Fruit fly (Drosophila melanogaster) whole organism, embryonic: Measurements from ENCODE around the gene Srg3.

Experiments
- Asciz ChIP-seq: fragments of 200-800 bp; sonication (Bioruptor generic); optimal IDR thresholded peaks from 2 replicates; lab custom pipeline; 2017; ENCODE audit warnings: missing biosample characterization, mild to moderate bottlenecking, missing genetic modification characterization, missing genetic modification reagents
- Blimp-1 ChIP-seq: fragments of 200-800 bp; sonication (Bioruptor generic); optimal IDR thresholded peaks from 3 replicates; lab custom pipeline; 2018; ENCODE audit warnings: missing biosample characterization, missing genetic modification characterization, mild to moderate bottlenecking, moderate library complexity, missing genetic modification reagents
- CG10147 ChIP-seq: fragments of 200-800 bp; sonication (Bioruptor generic); optimal IDR thresholded peaks from 2 replicates; lab custom pipeline; 2019; ENCODE audit warnings: missing biosample characterization, mild to moderate bottlenecking, missing genetic modification characterization, moderate library complexity
- CG10209 ChIP-seq: fragments of 200-800 bp; sonication (Bioruptor generic); optimal IDR thresholded peaks from 3 replicates; lab custom pipeline; 2017; ENCODE audit warnings: missing biosample characterization, mild to moderate bottlenecking, missing genetic modification characterization, missing genetic modification reagents
- CG15269 ChIP-seq: fragments of 200-800 bp; sonication (Bioruptor generic); optimal IDR thresholded peaks from 2 replicates; lab custom pipeline; 2018; ENCODE audit warnings: missing biosample characterization, mild to moderate bottlenecking, missing genetic modification characterization, moderate library complexity
- CG17385 ChIP-seq: fragments of 200-800 bp; sonication (Bioruptor generic); optimal IDR thresholded peaks from 3 replicates; lab custom pipeline; 2018; ENCODE audit warnings: missing biosample characterization, mild to moderate bottlenecking, missing genetic modification characterization
- CG17802 ChIP-seq: fragments of 200-800 bp; sonication (Bioruptor generic); optimal IDR thresholded peaks from 2 replicates; lab custom pipeline; 2018; ENCODE audit warnings: missing biosample characterization, mild to moderate bottlenecking, missing genetic modification characterization, moderate library complexity
- CG1792 ChIP-seq: fragments of 200-800 bp; sonication (Bioruptor generic); optimal IDR thresholded peaks from 2 replicates; lab custom pipeline; 2016; ENCODE audit warnings: missing biosample characterization, missing genetic modification characterization
- CG2116 ChIP-seq: fragments of 200-800 bp; sonication (Bioruptor generic); optimal IDR thresholded peaks from 3 replicates; lab custom pipeline; 2018; ENCODE audit warnings: missing biosample characterization, mild to moderate bottlenecking, missing genetic modification characterization
- CG2199 ChIP-seq: fragments of 200-800 bp; sonication (Bioruptor generic); IDR thresholded peaks from 3 replicates; pipeline ENCODE4 v1.3.6; 2022; ENCODE audit warnings: missing biosample characterization, missing genetic modification characterization
- CG3163 ChIP-seq: fragments of 200-800 bp; sonication (Bioruptor generic); optimal IDR thresholded peaks from 3 replicates; lab custom pipeline; 2016; ENCODE audit warnings: missing biosample characterization, missing genetic modification characterization
- CG33213 ChIP-seq: fragments of 200-800 bp; sonication (Bioruptor generic); optimal IDR thresholded peaks from 3 replicates; lab custom pipeline; 2016; ENCODE audit warnings: missing biosample characterization, missing genetic modification characterization
- CG43689 ChIP-seq: fragments of 200-800 bp; sonication (Bioruptor generic); IDR thresholded peaks from 2 replicates; pipeline ENCODE4 v1.3.6; 2022; ENCODE audit warnings: missing biosample characterization, missing genetic modification characterization
- CG4617 ChIP-seq: fragments of 200-800 bp; sonication (Bioruptor generic); optimal IDR thresholded peaks from 3 replicates; lab custom pipeline; 2016; ENCODE audit warnings: missing biosample characterization, missing genetic modification characterization, borderline replicate concordance
- CG5180 ChIP-seq: fragments of 200-800 bp; sonication (Bioruptor generic); optimal IDR thresholded peaks from 3 replicates; lab custom pipeline; 2017; ENCODE audit warnings: missing biosample characterization, missing genetic modification characterization, mild to moderate bottlenecking, moderate library complexity, missing genetic modification reagents
- CG6791 ChIP-seq: fragments of 200-800 bp; sonication (Bioruptor generic); IDR thresholded peaks from 3 replicates; pipeline ENCODE4 v1.3.6; 2022; ENCODE audit warnings: missing biosample characterization, missing genetic modification characterization; ENCODE audit not compliant: partially characterized antibody
- CG7963 ChIP-seq: fragments of 200-800 bp; sonication (Bioruptor generic); IDR thresholded peaks from 3 replicates; pipeline ENCODE4 v1.3.6; 2022; ENCODE audit warnings: missing biosample characterization, missing genetic modification characterization; ENCODE audit not compliant: partially characterized antibody
- CG9215 ChIP-seq: fragments of 200-800 bp; sonication (Bioruptor generic); IDR thresholded peaks from 2 replicates; pipeline ENCODE4 v1.3.6; 2022; ENCODE audit warnings: missing biosample characterization, missing genetic modification characterization
- CoRest ChIP-seq: fragments of 200-800 bp; sonication (Bioruptor generic); optimal IDR thresholded peaks from 3 replicates; lab custom pipeline; 2018; ENCODE audit warnings: missing biosample characterization, mild to moderate bottlenecking, missing genetic modification characterization, moderate library complexity
- Ets65A ChIP-seq: fragments of 200-800 bp; sonication (Bioruptor generic); peaks from one replicate; lab custom pipeline; 2016; ENCODE audit warnings: missing biosample characterization, missing genetic modification characterization
- HLH54F ChIP-seq: fragments of 200-800 bp; sonication (Bioruptor generic); optimal IDR thresholded peaks from 3 replicates; lab custom pipeline; 2016; ENCODE audit warnings: missing biosample characterization, missing genetic modification characterization
- Hmr ChIP-seq: fragments of 200-800 bp; sonication (Bioruptor generic); optimal IDR thresholded peaks from 3 replicates; lab custom pipeline; 2017; ENCODE audit warnings: mild to moderate bottlenecking, missing biosample characterization, missing genetic modification reagents, missing genetic modification characterization
- MBD-R2 ChIP-seq: fragments of 200-800 bp; sonication (Bioruptor generic); IDR thresholded peaks from 2 replicates; pipeline ENCODE4 v1.3.6; 2022; ENCODE audit warnings: missing biosample characterization, missing genetic modification characterization
- MESR4 ChIP-seq: fragments of 200-800 bp; sonication (Bioruptor generic); optimal IDR thresholded peaks from 2 replicates; lab custom pipeline; 2018; ENCODE audit warnings: missing biosample characterization, mild to moderate bottlenecking, missing genetic modification characterization, moderate library complexity
- Mad ChIP-seq: fragments of 200-800 bp; sonication (Bioruptor generic); optimal IDR thresholded peaks from 2 replicates; lab custom pipeline; 2016; ENCODE audit warnings: missing biosample characterization, missing genetic modification characterization
- Sox100B ChIP-seq: fragments of 200-800 bp; sonication (Bioruptor generic); optimal IDR thresholded peaks from 3 replicates; lab custom pipeline; 2018; ENCODE audit warnings: missing biosample characterization, mild to moderate bottlenecking, missing genetic modification characterization
- TFAM ChIP-seq: fragments of 200-800 bp; sonication (Bioruptor generic); optimal IDR thresholded peaks from 2 replicates; lab custom pipeline; 2017; ENCODE audit warnings: missing biosample characterization, missing genetic modification characterization, inconsistent platforms
- Trl ChIP-seq, 3 experiments: fragments of >200 bp in 2 of 3; fragments of 200-800 bp in 1 of 3; sonication (Bioruptor generic) in 1 of 3; optimal IDR thresholded peaks; 2 replicates in 1 of 3; 3 replicates in 2 of 3; lab custom pipeline; 2016 to 2017; ENCODE audit warnings: missing biosample characterization in 1 of 3, missing genetic modification characterization in 1 of 3
- bab2 ChIP-seq: fragments of 200-800 bp; sonication (Bioruptor generic); optimal IDR thresholded peaks from 2 replicates; lab custom pipeline; 2016; ENCODE audit warnings: missing biosample characterization, missing genetic modification characterization
- cas ChIP-seq: fragments of 200-800 bp; sonication (Bioruptor generic); IDR thresholded peaks from 2 replicates; pipeline ENCODE4 v1.3.6; 2022; ENCODE audit warnings: missing biosample characterization, missing genetic modification characterization
- dati ChIP-seq: fragments of 200-800 bp; sonication (Bioruptor generic); IDR thresholded peaks from 2 replicates; pipeline ENCODE4 v1.3.6; 2022; ENCODE audit warnings: missing biosample characterization, missing genetic modification characterization
- eyg ChIP-seq: fragments of 200-800 bp; sonication (Bioruptor generic); optimal IDR thresholded peaks from 3 replicates; lab custom pipeline; 2016; ENCODE audit warnings: missing biosample characterization, missing genetic modification characterization
- hb ChIP-seq: fragments of 200-800 bp; sonication (Bioruptor generic); IDR thresholded peaks from 3 replicates; pipeline ENCODE4 v1.3.6; 2022; ENCODE audit warnings: missing biosample characterization, missing genetic modification characterization; ENCODE audit not compliant: partially characterized antibody
- klu ChIP-seq: fragments of 200-800 bp; sonication (Bioruptor generic); IDR thresholded peaks from 2 replicates; pipeline ENCODE4 v1.3.6; 2022; ENCODE audit warnings: missing biosample characterization, missing genetic modification characterization
- kni ChIP-seq: fragments of 200-800 bp; sonication (Bioruptor generic); optimal IDR thresholded peaks from 3 replicates; lab custom pipeline; 2017; ENCODE audit warnings: mild to moderate bottlenecking, missing biosample characterization, missing genetic modification reagents, missing genetic modification characterization
- lola ChIP-seq, 3 experiments: fragments of >200 bp in 2 of 3; fragments of 200-800 bp in 1 of 3; sonication (Bioruptor generic) in 1 of 3; optimal IDR thresholded peaks; 2 replicates each; lab custom pipeline; 2017 to 2019; ENCODE audit warnings: missing biosample characterization in 3 of 3, missing genetic modification characterization in 3 of 3, mild to moderate bottlenecking in 1 of 3, moderate library complexity in 1 of 3
- nerfin-1 ChIP-seq: fragments of 200-800 bp; sonication (Bioruptor generic); optimal IDR thresholded peaks from 3 replicates; lab custom pipeline; 2019; ENCODE audit warnings: missing biosample characterization, mild to moderate bottlenecking, missing genetic modification characterization, moderate library complexity
- oc ChIP-seq: fragments of 200-800 bp; sonication (Bioruptor generic); optimal IDR thresholded peaks from 2 replicates; lab custom pipeline; 2018; ENCODE audit warnings: missing biosample characterization, mild to moderate bottlenecking, missing genetic modification characterization, moderate library complexity
- odd ChIP-seq: fragments of 200-800 bp; sonication (Bioruptor generic); optimal IDR thresholded peaks from 2 replicates; lab custom pipeline; 2017; ENCODE audit warnings: missing biosample characterization, mild to moderate bottlenecking, missing genetic modification characterization
- psq ChIP-seq: fragments of 200-800 bp; sonication (Bioruptor generic); optimal IDR thresholded peaks from 2 replicates; lab custom pipeline; 2017; ENCODE audit warnings: missing biosample characterization, missing genetic modification characterization
- repo ChIP-seq: fragments of 200-800 bp; sonication (Bioruptor generic); optimal IDR thresholded peaks from 2 replicates; lab custom pipeline; 2016; ENCODE audit warnings: missing biosample characterization, missing genetic modification characterization
- slou ChIP-seq: fragments of 200-800 bp; sonication (Bioruptor generic); optimal IDR thresholded peaks from 3 replicates; lab custom pipeline; 2016; ENCODE audit warnings: missing biosample characterization, missing genetic modification characterization
- stc ChIP-seq: fragments of 200-800 bp; sonication (Bioruptor generic); IDR thresholded peaks from 2 replicates; pipeline ENCODE4 v1.3.6; 2022; ENCODE audit warnings: missing biosample characterization, missing genetic modification characterization
- trh ChIP-seq: fragments of 200-800 bp; sonication (Bioruptor generic); optimal IDR thresholded peaks from 2 replicates; lab custom pipeline; 2016; ENCODE audit warnings: missing biosample characterization, missing genetic modification characterization
- unc-4 ChIP-seq: fragments of 200-800 bp; sonication (Bioruptor generic); IDR thresholded peaks from 2 replicates; pipeline ENCODE4 v1.3.6; 2022; ENCODE audit warnings: missing biosample characterization, missing genetic modification characterization; ENCODE audit not compliant: partially characterized antibody
- vvl ChIP-seq: fragments of 200-800 bp; sonication (Bioruptor generic); IDR thresholded peaks from 2 replicates; pipeline ENCODE4 v1.3.6; 2022; ENCODE audit warnings: missing biosample characterization, missing genetic modification characterization
- z ChIP-seq: fragments of 200-800 bp; sonication (Bioruptor generic); IDR thresholded peaks from 3 replicates; pipeline ENCODE4 v1.3.6; 2022; ENCODE audit warnings: missing biosample characterization, missing genetic modification characterization
- zf30C ChIP-seq: fragments of 200-800 bp; sonication (Bioruptor generic); optimal IDR thresholded peaks from 3 replicates; lab custom pipeline; 2018; ENCODE audit warnings: missing biosample characterization, mild to moderate bottlenecking, missing genetic modification characterization

The Srg3 gene

DNA sequence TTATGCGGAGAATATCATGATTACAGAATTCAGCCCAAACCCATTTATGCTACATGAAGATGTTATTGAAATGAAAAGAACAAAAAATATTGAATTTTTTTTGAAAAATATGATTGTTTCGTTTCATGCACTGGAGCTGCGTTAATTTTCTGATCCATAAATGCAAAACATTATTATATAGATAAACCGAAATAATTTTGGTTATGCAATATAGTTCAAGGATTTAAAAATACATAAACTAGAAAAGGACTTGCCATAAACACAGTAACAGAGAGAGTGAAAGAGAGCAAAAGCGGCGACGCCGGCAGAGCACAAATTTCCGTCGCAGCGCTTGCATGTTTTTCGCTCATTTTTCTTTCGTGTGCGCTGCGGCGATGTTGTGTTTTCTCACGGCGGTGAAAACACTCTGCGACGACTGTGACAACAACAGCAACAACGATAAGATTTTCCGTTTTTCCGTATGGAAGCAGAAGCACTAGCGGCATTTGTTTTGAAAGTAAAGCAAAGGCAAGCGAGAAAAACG, 19.3 kb downstream of the Srg3 start (continued):
- peak; percentile 94 for TF ChIP-seq Sox100B (GFP tag; lab: Kevin White, UChicago)
- peak; percentile 43 to 96 for TF ChIP-seq Trl (optimal IDR thresholded peaks at IDR 0.05; lab: Kevin White, UChicago)
- peak; percentile 80 for TF ChIP-seq Trl (GFP tag; optimal IDR thresholded peaks at IDR 0.05; lab: Kevin White, UChicago)
- TF ChIP-seq CG7963 (GFP tag; lab: Robert Waterston, UW), result no peak
- peak; percentile 52 for TF ChIP-seq CG2116
- peak; percentile 92 for TF ChIP-seq CoRest (tag; lab: Kevin White, UChicago)
- TF ChIP-seq kni (GFP tag; lab: Kevin White, UChicago), result peak; percentile 31
- TF ChIP-seq CG15269, result peak; percentile 90
- TF ChIP-seq slou (GFP tag; lab: Kevin White, UChicago), result no peak
- TF ChIP-seq CG43689 (GFP tag; lab: Robert Waterston, UW), result no peak
- TF ChIP-seq z (GFP tag; lab: Robert Waterston, UW), result no peak; the same call in 2 of the 3 replicates
- no peak for TF ChIP-seq hb
- TF ChIP-seq CG3163 (GFP tag; lab: Kevin White, UChicago), result peak; percentile 50
- TF ChIP-seq CG17385, result peak; percentile 86
- peak; percentile 55 for TF ChIP-seq HLH54F (GFP tag; lab: Kevin White, UChicago)
- peak; percentile 58 for TF ChIP-seq trh (GFP tag; lab: Kevin White, UChicago)
- TF ChIP-seq eyg, result peak; percentile 20
- peak; percentile 42 for TF ChIP-seq CG17802
- peak; percentile 93 for TF ChIP-seq CG10147 (GFP tag; lab: Kevin White, UChicago)
- TF ChIP-seq Ets65A (GFP tag; lab: Kevin White, UChicago), result no peak
- no peak for TF ChIP-seq zf30C
- TF ChIP-seq cas (GFP tag; lab: Robert Waterston, UW), result 0 out of 2 replicates have a peak, but pooled peaks have one; percentile 37
- TF ChIP-seq CG5180 (GFP tag; lab: Kevin White, UChicago), result peak; percentile 81
- TF ChIP-seq Blimp-1 (GFP tag; lab: Kevin White, UChicago), result peak; percentile 92
- TF ChIP-seq nerfin-1 (tag; lab: Kevin White, UChicago), result peak; percentile 86
- TF ChIP-seq dati (GFP tag; lab: Robert Waterston, UW), result no peak; the same call in 1 of the 2 replicates
- peak; percentile 18 for TF ChIP-seq MESR4 (GFP tag; lab: Kevin White, UChicago)
- TF ChIP-seq klu (GFP tag; lab: Robert Waterston, UW), result no peak
- TF ChIP-seq Asciz, result peak; percentile 93
- peak; percentile 88 for TF ChIP-seq CG10209 (GFP tag; lab: Kevin White, UChicago)
- peak; percentile 79 for TF ChIP-seq oc (tag; lab: Kevin White, UChicago)
- TF ChIP-seq psq (GFP tag; lab: Kevin White, UChicago), result peak; percentile 44
- peak; percentile 49 for TF ChIP-seq CG33213 (GFP tag; lab: Kevin White, UChicago)
- peak; percentile 90; the same call in 2 of the 3 replicates for TF ChIP-seq CG2199 (GFP tag; lab: Robert Waterston, UW)
- TF ChIP-seq stc (GFP tag; lab: Robert Waterston, UW), result peak; percentile 82
- no peak for TF ChIP-seq unc-4 (GFP tag; lab: Robert Waterston, UW)
- peak; percentile 52; the same call in 1 of the 2 replicates for TF ChIP-seq CG9215
- TF ChIP-seq Mad (GFP tag; lab: Kevin White, UChicago), result peak; percentile 76
- TF ChIP-seq MBD-R2 (GFP tag; lab: Robert Waterston, UW), result no peak; the same call in 1 of the 2 replicates
- TF ChIP-seq vvl (GFP tag; lab: Robert Waterston, UW), result peak; percentile 91
- peak; percentile 50 for TF ChIP-seq TFAM (GFP tag; lab: Kevin White, UChicago)
- TF ChIP-seq CG1792 (GFP tag; lab: Kevin White, UChicago), result peak; percentile 41
- TF ChIP-seq CG6791 (GFP tag; lab: Robert Waterston, UW), result peak; percentile 38; the same call in 1 of the 3 replicates
- peak; percentile 63 for TF ChIP-seq bab2
- peak; percentile 0 for TF ChIP-seq CG4617 (GFP tag; lab: Kevin White, UChicago)
- TF ChIP-seq lola (GFP tag; optimal IDR thresholded peaks at IDR 0.05; lab: Kevin White, UChicago), result peak in 1 of 3 experiments; percentile 96
- TF ChIP-seq Hmr (GFP tag; lab: Kevin White, UChicago), result peak; percentile 92
- peak; percentile 91 for TF ChIP-seq odd (GFP tag; lab: Kevin White, UChicago)
- TF ChIP-seq repo, result peak; percentile 34
